Worm (Caenorhabditis elegans) whole organism, L3 larva: Measurements from ENCODE around the gene cpg-24.

Source experiments
- R02D3.7 ChIP-seq: fragments of 150-350 bp; optimal IDR thresholded peaks from 2 replicates; lab custom pipeline; 2014; ENCODE audit warnings: missing biosample characterization, missing genetic modification characterization
- ZK546.5 ChIP-seq: sonication (generic microtip); optimal IDR thresholded peaks from 2 replicates; lab custom pipeline; 2017; ENCODE audit warnings: missing biosample characterization, missing genetic modification characterization
- ama-1 ChIP-seq: fragments of 150-350 bp; optimal IDR thresholded peaks from 2 replicates; lab custom pipeline; 2018
- ceh-16 ChIP-seq: sonication (generic microtip); optimal IDR thresholded peaks from 2 replicates; lab custom pipeline; 2017; ENCODE audit warnings: missing biosample characterization, missing genetic modification characterization
- ceh-28 ChIP-seq: fragments of 150-350 bp; optimal IDR thresholded peaks from 2 replicates; lab custom pipeline; 2014; ENCODE audit warnings: missing biosample characterization, missing genetic modification reagents, missing genetic modification characterization
- ceh-82 ChIP-seq: fragments of 150-350 bp; optimal IDR thresholded peaks from 2 replicates; lab custom pipeline; 2014; ENCODE audit warnings: missing biosample characterization, missing genetic modification characterization
- elt-2 ChIP-seq: sonication (generic microtip); optimal IDR thresholded peaks from 2 replicates; lab custom pipeline; 2016; ENCODE audit warnings: missing genetic modification reagents, mild to moderate bottlenecking, missing genetic modification characterization, missing compliant biosample characterization
- elt-3 ChIP-seq, 3 experiments: fragments of 150-350 bp in 1 of 3; sonication (generic microtip) in 2 of 3; optimal IDR thresholded peaks; 2 replicates in 2 of 3; 4 replicates in 1 of 3; lab custom pipeline; 2014 to 2017; ENCODE audit warnings: missing biosample characterization in 3 of 3, missing genetic modification characterization in 3 of 3
- fkh-2 ChIP-seq: fragments of 150-350 bp; optimal IDR thresholded peaks from 2 replicates; lab custom pipeline; 2014; ENCODE audit warnings: missing biosample characterization, missing genetic modification reagents, missing genetic modification characterization
- fos-1 ChIP-seq: fragments of 150-350 bp; optimal IDR thresholded peaks from 2 replicates; lab custom pipeline; 2014; ENCODE audit warnings: missing biosample characterization, missing genetic modification characterization
- hmg-11 ChIP-seq: sonication (generic microtip); optimal IDR thresholded peaks from 2 replicates; lab custom pipeline; 2016; ENCODE audit warnings: missing genetic modification characterization, missing compliant biosample characterization
- lin-15B ChIP-seq: fragments of 150-350 bp; optimal IDR thresholded peaks from 2 replicates; lab custom pipeline; 2014; ENCODE audit warnings: missing biosample characterization, missing genetic modification characterization
- lin-39 ChIP-seq: fragments of 150-350 bp; optimal IDR thresholded peaks from 2 replicates; lab custom pipeline; 2018; ENCODE audit warnings: missing biosample characterization, missing genetic modification reagents, missing genetic modification characterization
- lsy-12 ChIP-seq: sonication (generic microtip); optimal IDR thresholded peaks from 2 replicates; lab custom pipeline; 2016; ENCODE audit warnings: mild to moderate bottlenecking, missing genetic modification characterization, missing compliant biosample characterization
- mdl-1 ChIP-seq: fragments of 150-350 bp; optimal IDR thresholded peaks from 2 replicates; lab custom pipeline; 2014; ENCODE audit warnings: missing biosample characterization, missing genetic modification characterization
- nfya-1 ChIP-seq: sonication (generic microtip); optimal IDR thresholded peaks from 2 replicates; lab custom pipeline; 2017; ENCODE audit warnings: missing genetic modification characterization, mild to moderate bottlenecking, missing compliant biosample characterization, antibody characterized with exemption, moderate library complexity; ENCODE audit not compliant: insufficient read depth
- nhr-11 ChIP-seq: fragments of 150-350 bp; optimal IDR thresholded peaks from 2 replicates; lab custom pipeline; 2014; ENCODE audit warnings: missing biosample characterization, missing genetic modification characterization
- nhr-12 ChIP-seq: fragments of 150-350 bp; optimal IDR thresholded peaks from 2 replicates; lab custom pipeline; 2014; ENCODE audit warnings: missing biosample characterization, missing genetic modification characterization
- nhr-23 ChIP-seq: fragments of 150-350 bp; optimal IDR thresholded peaks from 2 replicates; lab custom pipeline; 2014; ENCODE audit warnings: missing biosample characterization, missing genetic modification reagents, missing genetic modification characterization
- nhr-237 ChIP-seq: fragments of 150-350 bp; optimal IDR thresholded peaks from 2 replicates; lab custom pipeline; 2014; ENCODE audit warnings: missing biosample characterization, missing genetic modification characterization
- nhr-25 ChIP-seq: sonication (generic microtip); optimal IDR thresholded peaks from 2 replicates; lab custom pipeline; 2017; ENCODE audit warnings: missing biosample characterization, missing genetic modification characterization
- nhr-28 ChIP-seq: fragments of 150-350 bp; optimal IDR thresholded peaks from 2 replicates; lab custom pipeline; 2014; ENCODE audit warnings: missing biosample characterization, missing genetic modification characterization
- nhr-43 ChIP-seq: sonication (generic microtip); optimal IDR thresholded peaks from 2 replicates; lab custom pipeline; 2016; ENCODE audit warnings: mild to moderate bottlenecking, missing genetic modification characterization, missing compliant biosample characterization; ENCODE audit not compliant: poor library complexity, severe bottlenecking
- pha-4 ChIP-seq: fragments of 150-350 bp; optimal IDR thresholded peaks from 2 replicates; lab custom pipeline; 2014; ENCODE audit warnings: missing biosample characterization, missing genetic modification reagents, missing genetic modification characterization
- sea-2 ChIP-seq: fragments of 150-350 bp; sonication (generic microtip); optimal IDR thresholded peaks from 4 replicates; lab custom pipeline; 2014; ENCODE audit warnings: missing biosample characterization, missing genetic modification reagents, missing genetic modification characterization
- skn-1 ChIP-seq: fragments of 150-350 bp; optimal IDR thresholded peaks from 2 replicates; lab custom pipeline; 2014; ENCODE audit warnings: missing biosample characterization, missing genetic modification characterization
- tbx-2 ChIP-seq: sonication (generic microtip); optimal IDR thresholded peaks from 2 replicates; lab custom pipeline; 2016; ENCODE audit warnings: mild to moderate bottlenecking, missing genetic modification characterization, missing compliant biosample characterization
- unc-39 ChIP-seq: sonication (generic microtip); optimal IDR thresholded peaks from 4 replicates; lab custom pipeline; 2017; ENCODE audit warnings: missing biosample characterization, missing genetic modification characterization
- unc-62 ChIP-seq: fragments of 150-350 bp; sonication (generic microtip); optimal IDR thresholded peaks from 4 replicates; lab custom pipeline; 2014; ENCODE audit warnings: missing biosample characterization, missing genetic modification reagents, missing genetic modification characterization
- zag-1 ChIP-seq: fragments of 150-350 bp; optimal IDR thresholded peaks from 2 replicates; lab custom pipeline; 2014; ENCODE audit warnings: missing biosample characterization, missing genetic modification characterization
- ztf-11 ChIP-seq: fragments of 150-350 bp; optimal IDR thresholded peaks from 2 replicates; lab custom pipeline; 2014; ENCODE audit warnings: missing biosample characterization, missing genetic modification characterization
- ztf-4 ChIP-seq: fragments of 150-350 bp; optimal IDR thresholded peaks from 2 replicates; lab custom pipeline; 2014; ENCODE audit warnings: missing biosample characterization, missing genetic modification characterization

Gene cpg-24

ce11 chrIV:1619519-1620311 lies 12.0 kb upstream of the cpg-24 start, which contains the start of gene nhr-92:
Gene nhr-92 (plus strand): TSS chrIV:1620094.
- TF ChIP-seq ama-1 = no peak
- no peak for TF ChIP-seq elt-3 (tag; optimal IDR thresholded peaks at IDR 0.05; lab: Kevin White, UChicago)
- TF ChIP-seq nhr-12 = no peak
- TF ChIP-seq ztf-11 (tag; lab: Kevin White, UChicago) = no peak
- peak; percentile 38 for TF ChIP-seq elt-2 (tag; lab: Kevin White, UChicago)
- TF ChIP-seq ceh-82 (tag; lab: Kevin White, UChicago) = no peak
- peak; percentile 95 for TF ChIP-seq ceh-28
- no peak for TF ChIP-seq unc-62 (GFP tag; lab: Kevin White, UChicago)
- TF ChIP-seq nhr-23 (tag; lab: Kevin White, UChicago) = no peak
- no peak for TF ChIP-seq ZK546.5 (tag; lab: Kevin White, UChicago)
- TF ChIP-seq nhr-11 (tag; lab: Kevin White, UChicago) = no peak
- TF ChIP-seq fkh-2 (tag; lab: Kevin White, UChicago) = no peak
- TF ChIP-seq sea-2 = no peak
- no peak for TF ChIP-seq unc-39 (tag; lab: Kevin White, UChicago)
- no peak for TF ChIP-seq nhr-237
- no peak for TF ChIP-seq mdl-1
- no peak for TF ChIP-seq nhr-28 (tag; lab: Kevin White, UChicago)
- TF ChIP-seq skn-1 (tag; lab: Kevin White, UChicago) = no peak
- TF ChIP-seq nhr-43 (tag; lab: Kevin White, UChicago) = no peak
- peak; percentile 34 for TF ChIP-seq pha-4

ce11 chrIV:1623712-1624111 lies 8.0 kb upstream of the cpg-24 start, which contains the start of gene nhr-87:
Gene nhr-87 (plus strand): TSS chrIV:1624029.
- TF ChIP-seq nhr-25 (tag; lab: Kevin White, UChicago) (peak; percentile 48), ama-1 (no peak), nfya-1 (tag; lab: Kevin White, UChicago) (peak; percentile 16), elt-2 (tag; lab: Kevin White, UChicago) (peak; percentile 1), lin-15B (tag; lab: Kevin White, UChicago) (no peak), lin-39 (tag; lab: Kevin White, UChicago) (peak; percentile 9), nhr-12 (no peak), ceh-82 (tag; lab: Kevin White, UChicago) (no peak), nhr-23 (tag; lab: Kevin White, UChicago) (peak; percentile 14)

DNA sequence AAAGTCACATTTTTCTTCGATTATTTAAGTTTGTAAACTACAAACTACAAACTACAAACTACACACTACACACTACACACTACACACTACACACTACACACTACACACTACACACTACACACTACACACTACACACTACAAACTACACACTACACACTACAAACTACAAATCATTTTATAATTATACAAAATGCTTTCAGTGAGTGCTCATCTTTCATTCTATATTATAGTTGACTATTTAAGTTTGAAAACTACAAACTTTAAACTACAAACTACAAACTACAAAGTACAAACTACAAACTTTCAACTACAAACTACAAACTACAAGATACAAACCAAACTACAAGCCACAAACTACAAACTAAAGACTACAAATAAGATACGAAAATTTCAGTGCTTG lies 7.3 kb upstream of the cpg-24 start:
- TF ChIP-seq lsy-12 (tag; lab: Kevin White, UChicago) (no peak), sea-2 (no peak), elt-2 (tag; lab: Kevin White, UChicago) (no peak), fkh-2 (tag; lab: Kevin White, UChicago) (no peak), ceh-28 (no peak), nhr-237 (no peak), nfya-1 (tag; lab: Kevin White, UChicago) (no peak), unc-39 (tag; lab: Kevin White, UChicago) (no peak), hmg-11 (no peak), nhr-11 (tag; lab: Kevin White, UChicago) (no peak)

- TF ChIP-seq ztf-4 (tag; lab: Kevin White, UChicago) (no peak), fkh-2 (tag; lab: Kevin White, UChicago) (no peak), nhr-28 (tag; lab: Kevin White, UChicago) (no peak), unc-62 (GFP tag; lab: Kevin White, UChicago) (no peak), zag-1 (no peak), hmg-11 (no peak), tbx-2 (tag; lab: Kevin White, UChicago) (no peak), unc-39 (tag; lab: Kevin White, UChicago) (no peak), lsy-12 (tag; lab: Kevin White, UChicago) (no peak), nhr-11 (tag; lab: Kevin White, UChicago) (no peak), lin-39 (tag; lab: Kevin White, UChicago) (no peak)
Measured at ce11 chrIV:1626342-1626855, 5.4 kb upstream of the cpg-24 start, which contains the start of gene nhr-146. Gene nhr-146 (plus strand): TSS chrIV:1626805.

DNA sequence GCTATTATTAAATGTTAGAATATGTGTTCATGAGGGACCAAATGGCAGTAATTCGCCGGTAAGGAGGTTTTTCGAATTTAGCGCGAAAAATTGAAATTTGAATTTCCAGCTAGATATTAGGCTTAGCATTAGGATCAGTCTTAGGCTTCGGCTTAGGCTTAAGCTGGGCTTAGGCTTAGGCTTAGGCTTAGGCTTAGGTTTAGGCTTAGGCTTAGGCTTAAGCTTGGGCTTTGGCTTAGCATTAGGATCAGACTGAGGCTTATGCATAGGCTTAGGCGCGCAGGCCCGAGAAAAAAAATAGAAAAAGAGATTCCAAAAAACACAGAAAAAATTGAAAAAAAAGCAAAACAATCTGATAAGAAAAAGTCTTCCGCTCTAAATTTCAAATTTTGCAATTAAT lies 3.5 kb upstream of the cpg-24 start:
- no peak for TF ChIP-seq fos-1 (tag; lab: Kevin White, UChicago)
- TF ChIP-seq zag-1 = no peak
- TF ChIP-seq mdl-1 = no peak
- TF ChIP-seq ceh-16 (tag; lab: Kevin White, UChicago) = no peak
- no peak for TF ChIP-seq nfya-1 (tag; lab: Kevin White, UChicago)
- TF ChIP-seq nhr-11 (tag; lab: Kevin White, UChicago) = no peak
- TF ChIP-seq ama-1 = no peak
- TF ChIP-seq R02D3.7 = no peak
- TF ChIP-seq tbx-2 (tag; lab: Kevin White, UChicago) = no peak
- TF ChIP-seq, all 47 proteins: peak for 0
